Fruit fly (Drosophila melanogaster) Kc167 (cell line): Measurements from ENCODE around the gene CG6724.

Experiments used
- Myc ChIP-seq: fragments of >200 bp; optimal IDR thresholded peaks from 2 replicates; lab custom pipeline; 2017; ENCODE audit warnings: missing external identifiers
- Sin3A ChIP-seq: fragments of >200 bp; optimal IDR thresholded peaks from 2 replicates; lab custom pipeline; 2018; ENCODE audit warnings: missing external identifiers
- h ChIP-seq: fragments of >200 bp; optimal IDR thresholded peaks from 3 replicates; lab custom pipeline; 2018; ENCODE audit warnings: missing external identifiers
- insv ChIP-seq: fragments of >200 bp; optimal IDR thresholded peaks from 3 replicates; lab custom pipeline; 2018; ENCODE audit warnings: missing external identifiers
- psq ChIP-seq: fragments of >200 bp; optimal IDR thresholded peaks from 2 replicates; lab custom pipeline; 2017; ENCODE audit warnings: missing external identifiers
- ttk ChIP-seq: sonication (Bioruptor generic); optimal IDR thresholded peaks from 2 replicates; lab custom pipeline; 2017; ENCODE audit warnings: missing external identifiers

DNA sequence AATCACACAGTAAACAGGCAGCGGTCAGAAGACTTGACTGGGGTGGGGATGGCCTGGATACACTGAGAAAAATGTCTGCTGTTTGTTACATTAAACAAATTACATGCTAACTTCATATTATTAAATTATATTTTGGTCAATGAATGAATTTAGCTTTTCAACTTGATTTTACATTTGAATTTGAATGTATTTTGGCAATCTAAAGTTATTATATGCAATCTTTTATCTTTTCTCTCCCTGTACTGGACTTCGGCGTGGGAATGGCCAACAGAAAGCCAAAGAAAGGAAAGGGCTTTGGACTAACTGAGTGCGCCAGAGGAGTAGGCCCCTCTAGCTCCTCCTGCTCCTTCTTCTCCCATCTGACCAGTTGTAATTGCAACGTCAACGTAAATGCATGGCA is 21.6 kb upstream of the CG6724 start:
- TF ChIP-seq h (lab: Kevin White, UChicago): no peak
- no peak for TF ChIP-seq psq (lab: Kevin White, UChicago)
- no peak for TF ChIP-seq Myc (lab: Kevin White, UChicago)
- no peak for TF ChIP-seq insv (lab: Kevin White, UChicago)
- no peak for TF ChIP-seq ttk
- TF ChIP-seq Sin3A (lab: Kevin White, UChicago): no peak
